Worm (Caenorhabditis elegans) whole organism, L2 larva: ENCODE measurements around the gene unc-115.

Experiments used
- C34F6.9 ChIP-seq: fragments of 150-350 bp; optimal IDR thresholded peaks from 2 replicates; lab custom pipeline; 2014; ENCODE audit warnings: missing biosample characterization, missing genetic modification characterization
- F13H6.1 ChIP-seq: sonication (generic microtip); optimal IDR thresholded peaks from 2 replicates; lab custom pipeline; 2016; ENCODE audit warnings: missing genetic modification characterization, missing compliant biosample characterization
- Y55F3AM.14 ChIP-seq: fragments of 200-800 bp; sonication (Bioruptor generic); optimal IDR thresholded peaks from 2 replicates; lab custom pipeline; 2018; ENCODE audit warnings: mild to moderate bottlenecking, missing genetic modification characterization, missing compliant biosample characterization
- ZK546.5 ChIP-seq: sonication (generic microtip); optimal IDR thresholded peaks from 2 replicates; lab custom pipeline; 2017; ENCODE audit warnings: missing biosample characterization, missing genetic modification characterization
- alr-1 ChIP-seq: fragments of 150-350 bp; optimal IDR thresholded peaks from 2 replicates; lab custom pipeline; 2014; ENCODE audit warnings: missing biosample characterization, missing genetic modification characterization
- aly-2 ChIP-seq: fragments of 150-350 bp; optimal IDR thresholded peaks from 2 replicates; lab custom pipeline; 2014; ENCODE audit warnings: missing biosample characterization, missing genetic modification characterization
- ama-1 ChIP-seq: fragments of 150-350 bp; optimal IDR thresholded peaks from 2 replicates; lab custom pipeline; 2018; ENCODE audit warnings: inconsistent platforms
- blmp-1 ChIP-seq: sonication (generic microtip); optimal IDR thresholded peaks from 2 replicates; lab custom pipeline; 2017; ENCODE audit warnings: missing genetic modification characterization, mild to moderate bottlenecking, missing compliant biosample characterization, antibody characterized with exemption, moderate library complexity; ENCODE audit not compliant: insufficient read depth
- ceh-16 ChIP-seq: fragments of 150-350 bp; optimal IDR thresholded peaks from 2 replicates; lab custom pipeline; 2014; ENCODE audit warnings: missing biosample characterization, missing genetic modification characterization
- crh-2 ChIP-seq: sonication (generic microtip); optimal IDR thresholded peaks from 2 replicates; lab custom pipeline; 2017; ENCODE audit warnings: missing biosample characterization, missing genetic modification characterization
- dmd-4 ChIP-seq: sonication (generic microtip); optimal IDR thresholded peaks from 2 replicates; lab custom pipeline; 2017; ENCODE audit warnings: missing biosample characterization, missing genetic modification characterization
- egl-27 ChIP-seq: sonication (generic microtip); optimal IDR thresholded peaks from 3 replicates; lab custom pipeline; 2017; ENCODE audit warnings: missing biosample characterization, missing genetic modification reagents, missing genetic modification characterization
- elt-3 ChIP-seq: sonication (generic microtip); optimal IDR thresholded peaks from 2 replicates; lab custom pipeline; 2017; ENCODE audit warnings: missing biosample characterization, missing genetic modification characterization
- fos-1 ChIP-seq: fragments of 150-350 bp; optimal IDR thresholded peaks from 2 replicates; lab custom pipeline; 2014; ENCODE audit warnings: missing biosample characterization, missing genetic modification characterization
- gmeb-1 ChIP-seq: fragments of 150-350 bp; optimal IDR thresholded peaks from 2 replicates; lab custom pipeline; 2014; ENCODE audit warnings: missing biosample characterization, missing genetic modification characterization
- lin-11 ChIP-seq: fragments of 150-350 bp; sonication (generic microtip); optimal IDR thresholded peaks from 2 replicates; lab custom pipeline; 2014; ENCODE audit warnings: missing biosample characterization, missing genetic modification characterization, inconsistent platforms, mixed read lengths
- lin-13 ChIP-seq: fragments of 150-350 bp; optimal IDR thresholded peaks from 2 replicates; lab custom pipeline; 2014; ENCODE audit warnings: missing biosample characterization, missing genetic modification reagents, missing genetic modification characterization
- lin-39 ChIP-seq: fragments of 150-350 bp; optimal IDR thresholded peaks from 2 replicates; lab custom pipeline; 2014; ENCODE audit warnings: missing biosample characterization, missing genetic modification reagents, missing genetic modification characterization
- lsy-2 ChIP-seq, 2 experiments: fragments of 150-350 bp in 1 of 2; sonication (generic microtip) in 1 of 2; optimal IDR thresholded peaks; 2 replicates each; lab custom pipeline; 2014 to 2017; ENCODE audit warnings: missing biosample characterization in 2 of 2, missing genetic modification characterization in 2 of 2
- mab-5 ChIP-seq: fragments of 150-350 bp; optimal IDR thresholded peaks from 2 replicates; lab custom pipeline; 2014; ENCODE audit warnings: missing biosample characterization, missing genetic modification characterization
- mdl-1 ChIP-seq, 2 experiments: fragments of 150-350 bp in 1 of 2; sonication (generic microtip) in 1 of 2; optimal IDR thresholded peaks; 2 replicates each; lab custom pipeline; 2017; ENCODE audit warnings: missing biosample characterization in 2 of 2, missing genetic modification characterization in 2 of 2
- nhr-10 ChIP-seq: sonication (generic microtip); optimal IDR thresholded peaks from 2 replicates; lab custom pipeline; 2017; ENCODE audit warnings: missing biosample characterization, missing genetic modification characterization
- nhr-11 ChIP-seq: fragments of 150-350 bp; optimal IDR thresholded peaks from 2 replicates; lab custom pipeline; 2014; ENCODE audit warnings: missing biosample characterization, missing genetic modification characterization
- nhr-12 ChIP-seq: fragments of 150-350 bp; optimal IDR thresholded peaks from 2 replicates; lab custom pipeline; 2014; ENCODE audit warnings: missing biosample characterization, missing genetic modification characterization
- nhr-129 ChIP-seq: fragments of 150-350 bp; optimal IDR thresholded peaks from 2 replicates; lab custom pipeline; 2014; ENCODE audit warnings: missing biosample characterization, missing genetic modification characterization
- nhr-21 ChIP-seq: fragments of 150-350 bp; optimal IDR thresholded peaks from 2 replicates; lab custom pipeline; 2014; ENCODE audit warnings: missing biosample characterization, missing genetic modification characterization
- nhr-25 ChIP-seq: fragments of 150-350 bp; sonication (generic microtip); optimal IDR thresholded peaks from 3 replicates; lab custom pipeline; 2014; ENCODE audit warnings: missing biosample characterization, missing genetic modification characterization
- nhr-6 ChIP-seq: fragments of 150-350 bp; optimal IDR thresholded peaks from 2 replicates; lab custom pipeline; 2014; ENCODE audit warnings: missing biosample characterization, missing genetic modification characterization
- nhr-77 ChIP-seq: fragments of 150-350 bp; optimal IDR thresholded peaks from 2 replicates; lab custom pipeline; 2014; ENCODE audit warnings: missing biosample characterization, missing genetic modification characterization
- peb-1 ChIP-seq: fragments of 150-350 bp; optimal IDR thresholded peaks from 2 replicates; lab custom pipeline; 2014; ENCODE audit warnings: missing biosample characterization, missing genetic modification characterization
- sem-4 ChIP-seq: fragments of 150-350 bp; optimal IDR thresholded peaks from 2 replicates; lab custom pipeline; 2014; ENCODE audit warnings: missing biosample characterization, missing genetic modification reagents, missing genetic modification characterization
- skn-1 ChIP-seq: sonication (generic microtip); optimal IDR thresholded peaks from 2 replicates; lab custom pipeline; 2017; ENCODE audit warnings: missing biosample characterization, missing genetic modification characterization
- sma-3 ChIP-seq: sonication (generic microtip); optimal IDR thresholded peaks from 2 replicates; lab custom pipeline; 2016; ENCODE audit warnings: missing genetic modification reagents, missing genetic modification characterization, missing compliant biosample characterization
- sma-9 ChIP-seq, 2 experiments: fragments of 150-350 bp in 1 of 2; sonication (generic microtip) in 1 of 2; optimal IDR thresholded peaks; 2 replicates each; lab custom pipeline; 2014 to 2016; ENCODE audit warnings: missing genetic modification characterization in 2 of 2, mild to moderate bottlenecking in 1 of 2, missing biosample characterization in 1 of 2, missing compliant biosample characterization in 1 of 2, missing genetic modification reagents in 1 of 2, moderate library complexity in 1 of 2
- snpc-4 ChIP-seq: fragments of 150-350 bp; optimal IDR thresholded peaks from 2 replicates; lab custom pipeline; 2014; ENCODE audit warnings: missing biosample characterization, missing genetic modification characterization
- unc-55 ChIP-seq: fragments of 150-350 bp; sonication (generic microtip); optimal IDR thresholded peaks from 3 replicates; lab custom pipeline; 2014; ENCODE audit warnings: missing biosample characterization, missing genetic modification reagents, missing genetic modification characterization
- unc-62 ChIP-seq: fragments of 150-350 bp; optimal IDR thresholded peaks from 2 replicates; lab custom pipeline; 2014; ENCODE audit warnings: missing biosample characterization, missing genetic modification reagents, missing genetic modification characterization
- ztf-1 ChIP-seq: fragments of 200-800 bp; sonication (Bioruptor generic); conservative IDR thresholded peaks from 2 replicates; pipeline ENCODE4 v1.3.6; 2022; ENCODE audit warnings: missing genetic modification characterization, missing compliant biosample characterization
- ztf-11 ChIP-seq: sonication (generic microtip); optimal IDR thresholded peaks from 2 replicates; lab custom pipeline; 2017; ENCODE audit warnings: missing biosample characterization, missing genetic modification characterization
- ztf-4 ChIP-seq: fragments of 150-350 bp; optimal IDR thresholded peaks from 2 replicates; lab custom pipeline; 2014; ENCODE audit warnings: missing biosample characterization, missing genetic modification characterization

unc-115 gene

ce11 chrX:10145011-10145410 lies 1.7 kb upstream of the unc-115 start:
- TF ChIP-seq ztf-4, result peak; percentile 36
- no peak for TF ChIP-seq ama-1
- TF ChIP-seq lin-13, result peak; percentile 68
- peak; percentile 14 for TF ChIP-seq ceh-16 (tag; lab: Kevin White, UChicago)
- peak; percentile 27 for TF ChIP-seq gmeb-1 (tag; lab: Kevin White, UChicago)
- peak; percentile 16 for TF ChIP-seq sem-4
- no peak for TF ChIP-seq snpc-4
- peak; percentile 49 for TF ChIP-seq nhr-129 (tag; lab: Kevin White, UChicago)
- TF ChIP-seq unc-55, result peak; percentile 49
- TF ChIP-seq ztf-11 (tag; lab: Kevin White, UChicago), result no peak
- peak; percentile 40 for TF ChIP-seq Y55F3AM.14 (GFP tag; lab: Kevin White, UChicago)
- TF ChIP-seq lsy-2 (tag; optimal IDR thresholded peaks at IDR 0.05; lab: Kevin White, UChicago), result peak; percentile 35 to 49
- peak; percentile 66 for TF ChIP-seq sma-3 (GFP tag; lab: Kevin White, UChicago)
- TF ChIP-seq fos-1 (tag; lab: Kevin White, UChicago), result peak; percentile 35
- no peak for TF ChIP-seq peb-1 (tag; lab: Kevin White, UChicago)
- TF ChIP-seq nhr-11 (tag; lab: Kevin White, UChicago), result peak; percentile 23
- TF ChIP-seq sma-9 (GFP tag; optimal IDR thresholded peaks at IDR 0.05; lab: Kevin White, UChicago), result peak; percentile 79
- TF ChIP-seq sma-9 (tag; optimal IDR thresholded peaks at IDR 0.05; lab: Kevin White, UChicago), result no peak
- TF ChIP-seq C34F6.9 (tag; lab: Kevin White, UChicago), result peak; percentile 53
- TF ChIP-seq F13H6.1 (tag; lab: Kevin White, UChicago), result peak; percentile 51
- TF ChIP-seq mab-5, result peak; percentile 29
- peak; percentile 7 for TF ChIP-seq blmp-1 (tag; lab: Kevin White, UChicago)
- peak; percentile 59 for TF ChIP-seq nhr-21 (tag; lab: Kevin White, UChicago)
- peak; percentile 80 for TF ChIP-seq crh-2
- no peak for TF ChIP-seq nhr-77 (tag; lab: Kevin White, UChicago)
- TF ChIP-seq egl-27 (tag; lab: Kevin White, UChicago), result no peak
- no peak for TF ChIP-seq aly-2

ce11 chrX:10147236-10147635 lies 544 bp downstream of the unc-115 start:
- TF ChIP-seq nhr-129 (tag; lab: Kevin White, UChicago), result peak; percentile 8
- no peak for TF ChIP-seq ceh-16 (tag; lab: Kevin White, UChicago)
- peak; percentile 21 for TF ChIP-seq nhr-25 (tag; lab: Kevin White, UChicago)
- peak; percentile 34 for TF ChIP-seq blmp-1 (tag; lab: Kevin White, UChicago)
- TF ChIP-seq snpc-4, result no peak
- no peak for TF ChIP-seq gmeb-1 (tag; lab: Kevin White, UChicago)
- no peak for TF ChIP-seq ztf-1 (GFP tag; lab: Robert Waterston, UW)

- no peak for TF ChIP-seq ceh-16 (tag; lab: Kevin White, UChicago)
- no peak for TF ChIP-seq sem-4
- no peak for TF ChIP-seq lsy-2 (tag; optimal IDR thresholded peaks at IDR 0.05; lab: Kevin White, UChicago)
- peak; percentile 45 for TF ChIP-seq crh-2
- no peak for TF ChIP-seq unc-55
- no peak for TF ChIP-seq nhr-12 (tag; lab: Kevin White, UChicago)
- no peak for TF ChIP-seq nhr-11 (tag; lab: Kevin White, UChicago)
- TF ChIP-seq dmd-4, result no peak
- TF ChIP-seq ztf-4, result no peak
- TF ChIP-seq blmp-1 (tag; lab: Kevin White, UChicago), result no peak
- no peak for TF ChIP-seq nhr-6 (tag; lab: Kevin White, UChicago)
- TF ChIP-seq ztf-11 (tag; lab: Kevin White, UChicago), result no peak
- TF ChIP-seq peb-1 (tag; lab: Kevin White, UChicago), result no peak
- TF ChIP-seq elt-3 (tag; lab: Kevin White, UChicago), result no peak
- TF ChIP-seq nhr-10 (tag; lab: Kevin White, UChicago), result no peak
- TF ChIP-seq ama-1, result no peak
- no peak for TF ChIP-seq egl-27 (tag; lab: Kevin White, UChicago)
- TF ChIP-seq sma-9 (GFP tag; optimal IDR thresholded peaks at IDR 0.05; lab: Kevin White, UChicago), result no peak
- TF ChIP-seq sma-9 (tag; optimal IDR thresholded peaks at IDR 0.05; lab: Kevin White, UChicago), result no peak
- TF ChIP-seq lin-11, result no peak
- TF ChIP-seq lin-39 (tag; lab: Kevin White, UChicago), result no peak
- TF ChIP-seq mdl-1 (tag; optimal IDR thresholded peaks at IDR 0.05; lab: Kevin White, UChicago), result no peak
- peak; percentile 23 for TF ChIP-seq sma-3 (GFP tag; lab: Kevin White, UChicago)
- TF ChIP-seq F13H6.1 (tag; lab: Kevin White, UChicago), result peak; percentile 42
- TF ChIP-seq Y55F3AM.14 (GFP tag; lab: Kevin White, UChicago), result no peak
- no peak for TF ChIP-seq ZK546.5 (tag; lab: Kevin White, UChicago)
- TF ChIP-seq aly-2, result no peak
- TF ChIP-seq alr-1 (tag; lab: Kevin White, UChicago), result no peak
- TF ChIP-seq skn-1 (tag; lab: Kevin White, UChicago), result no peak
- peak; percentile 16 for TF ChIP-seq lin-13
- TF ChIP-seq ztf-1 (GFP tag; lab: Robert Waterston, UW), result no peak
- TF ChIP-seq gmeb-1 (tag; lab: Kevin White, UChicago), result no peak
- TF ChIP-seq nhr-77 (tag; lab: Kevin White, UChicago), result no peak
- TF ChIP-seq nhr-21 (tag; lab: Kevin White, UChicago), result no peak
- TF ChIP-seq unc-62 (GFP tag; lab: Kevin White, UChicago), result no peak
These were observed 1.7 kb downstream of the unc-115 start for ce11 chrX:10148235-10148872.
